6 worm cellular contexts compared by ENCODE assay signal in genomic region chrIII:2725221-2726203, ce11.
TF ChIP-seq lines count a peak whose summit lies in the region.

Gene cosa-1, plus strand, starts transcription at chrIII:2726116.

TF ChIP-seq in whole organism, L1 larva, 84 proteins besides CTCF, POLR2A, EP300 and RAD21 (continues in another document):
- TF ChIP-seq lin-13 (GFP tag; optimal IDR thresholded peaks at IDR 0.05; lab: Kevin White, UChicago): no peak
- TF ChIP-seq fkh-8 (tag; optimal IDR thresholded peaks at IDR 0.05; lab: Kevin White, UChicago): no peak
- no peak for TF ChIP-seq pax-3 (tag; optimal IDR thresholded peaks at IDR 0.05; lab: Kevin White, UChicago)
- peak; percentile 7 for TF ChIP-seq unc-130 (tag; optimal IDR thresholded peaks at IDR 0.05; lab: Kevin White, UChicago)
- no peak for TF ChIP-seq hpl-2 (GFP tag; optimal IDR thresholded peaks at IDR 0.05; lab: Kevin White, UChicago)
- TF ChIP-seq ets-5 (GFP tag; IDR thresholded peaks at IDR 0.05; lab: Robert Waterston, UW): no peak
- no peak for TF ChIP-seq unc-98 (GFP tag; IDR thresholded peaks at IDR 0.05; lab: Robert Waterston, UW)
- no peak for TF ChIP-seq nhr-85 (tag; lab: Kevin White, UChicago)
- TF ChIP-seq zag-1 (tag; optimal IDR thresholded peaks at IDR 0.05; lab: Kevin White, UChicago): no peak
- TF ChIP-seq mef-2 (tag; optimal IDR thresholded peaks at IDR 0.05; lab: Kevin White, UChicago): no peak
- TF ChIP-seq nhr-19 (GFP tag; conservative IDR thresholded peaks at IDR 0.05; lab: Robert Waterston, UW): no peak
- no peak for TF ChIP-seq elt-3 (tag; optimal IDR thresholded peaks at IDR 0.05; lab: Kevin White, UChicago)
- no peak for TF ChIP-seq lin-15B (tag; optimal IDR thresholded peaks at IDR 0.05; lab: Kevin White, UChicago)
- no peak for TF ChIP-seq ama-1 (optimal IDR thresholded peaks at IDR 0.05; lab: Kevin White, UChicago)
- no peak for TF ChIP-seq xbp-1 (tag; optimal IDR thresholded peaks at IDR 0.05; lab: Kevin White, UChicago)
- TF ChIP-seq swsn-7 (tag; optimal IDR thresholded peaks at IDR 0.05; lab: Kevin White, UChicago): no peak
- TF ChIP-seq jun-1 (tag; optimal IDR thresholded peaks at IDR 0.05; lab: Kevin White, UChicago): no peak

TF ChIP-seq in whole organism, L2 larva, 48 proteins besides CTCF, POLR2A, EP300 and RAD21:
- TF ChIP-seq lsy-2 (tag; optimal IDR thresholded peaks at IDR 0.05; lab: Kevin White, UChicago): peak in 1 of 2 experiments; percentile 17
- peak; percentile 8 for TF ChIP-seq fos-1 (tag; optimal IDR thresholded peaks at IDR 0.05; lab: Kevin White, UChicago)
- TF ChIP-seq unc-55 (GFP tag; optimal IDR thresholded peaks at IDR 0.05; lab: Kevin White, UChicago): peak; percentile 2
- no peak for TF ChIP-seq sma-9 (GFP tag; optimal IDR thresholded peaks at IDR 0.05; lab: Kevin White, UChicago)
- no peak for TF ChIP-seq sma-9 (tag; optimal IDR thresholded peaks at IDR 0.05; lab: Kevin White, UChicago)
- no peak for TF ChIP-seq mab-5 (tag; optimal IDR thresholded peaks at IDR 0.05; lab: Kevin White, UChicago)
- TF ChIP-seq lin-39 (tag; optimal IDR thresholded peaks at IDR 0.05; lab: Kevin White, UChicago): no peak

TF ChIP-seq in whole organism, L3 larva, 47 proteins besides CTCF, POLR2A, EP300 and RAD21:
- TF ChIP-seq nfya-1 (tag; optimal IDR thresholded peaks at IDR 0.05; lab: Kevin White, UChicago; ENCODE audit: insufficient read depth): peak; percentile 4
- peak; percentile 18 for TF ChIP-seq pqm-1 (tag; optimal IDR thresholded peaks at IDR 0.05; lab: Kevin White, UChicago)
- no peak for TF ChIP-seq elt-1 (tag; optimal IDR thresholded peaks at IDR 0.05; lab: Kevin White, UChicago)
- peak; percentile 27 for TF ChIP-seq pha-4 (tag; optimal IDR thresholded peaks at IDR 0.05; lab: Kevin White, UChicago)

TF ChIP-seq in whole organism, L4 larva, 104 proteins besides CTCF, POLR2A, EP300 and RAD21 (continues in another document):
- peak; percentile 63 for TF ChIP-seq unc-130 (GFP tag; optimal IDR thresholded peaks at IDR 0.05; lab: Kevin White, UChicago)
- no peak for TF ChIP-seq lin-29 (GFP tag; IDR thresholded peaks at IDR 0.05; lab: Robert Waterston, UW)
- no peak for TF ChIP-seq php-3 (GFP tag; IDR thresholded peaks at IDR 0.05; lab: Robert Waterston, UW)
- TF ChIP-seq hif-1 (tag; optimal IDR thresholded peaks at IDR 0.05; lab: Kevin White, UChicago): no peak
- no peak for TF ChIP-seq duxl-1 (tag; optimal IDR thresholded peaks at IDR 0.05; lab: Kevin White, UChicago; ENCODE audit: poor library complexity)
- TF ChIP-seq egl-43 (GFP tag; IDR thresholded peaks at IDR 0.05; lab: Robert Waterston, UW): no peak
- TF ChIP-seq F37D6.2 (tag; optimal IDR thresholded peaks at IDR 0.05; lab: Kevin White, UChicago): no peak
- TF ChIP-seq arid-1 (GFP tag; conservative IDR thresholded peaks at IDR 0.05; lab: Robert Waterston, UW): no peak
- TF ChIP-seq dve-1 (tag; optimal IDR thresholded peaks at IDR 0.05; lab: Kevin White, UChicago; ENCODE audit: insufficient read depth): peak; percentile 17
- no peak for TF ChIP-seq madf-9 (GFP tag; conservative IDR thresholded peaks at IDR 0.05; lab: Robert Waterston, UW)
- peak in 1 of 2 experiments; percentile 13 for TF ChIP-seq daf-16 (GFP tag; optimal IDR thresholded peaks at IDR 0.05; lab: Kevin White, UChicago)
- TF ChIP-seq daf-16 (tag; optimal IDR thresholded peaks at IDR 0.05; lab: Kevin White, UChicago): no peak
- no peak for TF ChIP-seq lsy-2 (tag; optimal IDR thresholded peaks at IDR 0.05; lab: Kevin White, UChicago)
- 0 out of 2 replicates have a peak, but pooled peaks have one; percentile 28 for TF ChIP-seq lin-38 (GFP tag; IDR thresholded peaks at IDR 0.05; lab: Robert Waterston, UW)
- no peak for TF ChIP-seq lin-15B (tag; optimal IDR thresholded peaks at IDR 0.05; lab: Kevin White, UChicago)
- TF ChIP-seq Y75B8A.6 (GFP tag; IDR thresholded peaks at IDR 0.05; lab: Robert Waterston, UW): no peak
- TF ChIP-seq zfp-2 (tag; optimal IDR thresholded peaks at IDR 0.05; lab: Kevin White, UChicago): no peak
- no peak for TF ChIP-seq nhr-41 (GFP tag; IDR thresholded peaks at IDR 0.05; lab: Robert Waterston, UW)
- no peak for TF ChIP-seq dpl-1 (GFP tag; optimal IDR thresholded peaks at IDR 0.05; lab: Kevin White, UChicago)
- TF ChIP-seq rbr-2 (tag; optimal IDR thresholded peaks at IDR 0.05; lab: Kevin White, UChicago): no peak
- TF ChIP-seq ceh-20 (GFP tag; IDR thresholded peaks at IDR 0.05; lab: Robert Waterston, UW): no peak
- no peak for TF ChIP-seq zag-1 (tag; optimal IDR thresholded peaks at IDR 0.05; lab: Kevin White, UChicago)

TF ChIP-seq in whole organism, mixed stage, embryonic, 35 proteins besides CTCF, POLR2A, EP300 and RAD21:
- peak; percentile 30 for TF ChIP-seq hlh-1 (tag; optimal IDR thresholded peaks at IDR 0.05; lab: Kevin White, UChicago)
- TF ChIP-seq ces-1 (GFP tag; optimal IDR thresholded peaks at IDR 0.05; lab: Kevin White, UChicago): no peak

TF ChIP-seq in whole organism, young adult, 124 proteins besides CTCF, POLR2A, EP300 and RAD21:
- TF ChIP-seq snpc-1.3 (tag; optimal IDR thresholded peaks at IDR 0.05; lab: Kevin White, UChicago; ENCODE audit: insufficient read depth) (peak; percentile 26), let-607 (tag; optimal IDR thresholded peaks at IDR 0.05; lab: Kevin White, UChicago) (peak in 1 of 2 experiments; percentile 56), attf-3 (GFP tag; conservative IDR thresholded peaks at IDR 0.05; lab: Robert Waterston, UW) (0 out of 2 replicates have a peak, but pooled peaks have one; percentile 10), rcor-1 (GFP tag; IDR thresholded peaks at IDR 0.05; lab: Robert Waterston, UW) (peak; percentile 9; the same call in 1 of the 2 replicates), snpc-4 (GFP tag; optimal IDR thresholded peaks at IDR 0.05; lab: Kevin White, UChicago) (no peak), snpc-4 (tag; optimal IDR thresholded peaks at IDR 0.05; lab: Kevin White, UChicago) (peak in 1 of 4 experiments; percentile 39), rpc-1 (optimal IDR thresholded peaks at IDR 0.05; lab: Kevin White, UChicago) (no peak), rpc-1 (tag; optimal IDR thresholded peaks at IDR 0.05; lab: Kevin White, UChicago) (peak; percentile 2), lin-54 (GFP tag; optimal IDR thresholded peaks at IDR 0.05; lab: Kevin White, UChicago) (peak; percentile 38), nfya-2 (GFP tag; IDR thresholded peaks at IDR 0.05; lab: Robert Waterston, UW) (no peak), athp-1 (tag; optimal IDR thresholded peaks at IDR 0.05; lab: Kevin White, UChicago) (peak; percentile 19), lsl-1 (GFP tag; optimal IDR thresholded peaks at IDR 0.05; lab: Kevin White, UChicago) (peak; percentile 99), C17E4.6 (GFP tag; IDR thresholded peaks at IDR 0.05; lab: Robert Waterston, UW) (no peak), madf-6 (GFP tag; IDR thresholded peaks at IDR 0.05; lab: Robert Waterston, UW) (peak; percentile 91), nhr-120 (GFP tag; IDR thresholded peaks at IDR 0.05; lab: Robert Waterston, UW) (no peak), ceh-79 (tag; optimal IDR thresholded peaks at IDR 0.05; lab: Kevin White, UChicago) (no peak), repo-1 (tag; optimal IDR thresholded peaks at IDR 0.05; lab: Kevin White, UChicago) (no peak), ceh-58 (GFP tag; IDR thresholded peaks at IDR 0.05; lab: Robert Waterston, UW) (no peak), efl-1 (GFP tag; optimal IDR thresholded peaks at IDR 0.05; lab: Kevin White, UChicago) (peak; percentile 37), unc-130 (GFP tag; optimal IDR thresholded peaks at IDR 0.05; lab: Kevin White, UChicago) (peak; percentile 51), dox-1 (GFP tag; IDR thresholded peaks at IDR 0.05; lab: Robert Waterston, UW) (peak; percentile 62; the same call in 1 of the 2 replicates), D2030.7 (GFP tag; IDR thresholded peaks at IDR 0.05; lab: Robert Waterston, UW) (0 out of 2 replicates have a peak, but pooled peaks have one; percentile 54), ceh-91 (GFP tag; IDR thresholded peaks at IDR 0.05; lab: Robert Waterston, UW) (peak; percentile 75; the same call in 1 of the 2 replicates), hrde-1 (tag; optimal IDR thresholded peaks at IDR 0.05; lab: Kevin White, UChicago; ENCODE audit: borderline replicate concordance) (peak; percentile 39), madf-8 (GFP tag; conservative IDR thresholded peaks at IDR 0.05; lab: Robert Waterston, UW) (peak; percentile 78), tlf-1 (GFP tag; optimal IDR thresholded peaks at IDR 0.05; lab: Kevin White, UChicago) (peak; percentile 20), B0019.2 (GFP tag; conservative IDR thresholded peaks at IDR 0.05; lab: Robert Waterston, UW) (no peak), sptf-2 (GFP tag; optimal IDR thresholded peaks at IDR 0.05; lab: Kevin White, UChicago) (no peak), xnd-1 (tag; optimal IDR thresholded peaks at IDR 0.05; lab: Kevin White, UChicago) (peak; percentile 98), F33H1.4 (GFP tag; IDR thresholded peaks at IDR 0.05; lab: Robert Waterston, UW) (peak; percentile 93), tbp1 (GFP tag; optimal IDR thresholded peaks at IDR 0.05; lab: Kevin White, UChicago) (peak; percentile 18)
TF ChIP-seq in whole organism, young adult: peak in this region for 21.
